Worm (Caenorhabditis elegans) whole organism, L2 larva: ENCODE measurements around the gene C30A5.16.

Experiments used
- C34F6.9 ChIP-seq: fragments of 150-350 bp; optimal IDR thresholded peaks from 2 replicates; lab custom pipeline; 2014; ENCODE audit warnings: missing biosample characterization, missing genetic modification characterization
- F13H6.1 ChIP-seq: sonication (generic microtip); optimal IDR thresholded peaks from 2 replicates; lab custom pipeline; 2016; ENCODE audit warnings: missing genetic modification characterization, missing compliant biosample characterization
- R02D3.7 ChIP-seq: fragments of 150-350 bp; optimal IDR thresholded peaks from 2 replicates; lab custom pipeline; 2014; ENCODE audit warnings: missing biosample characterization, missing genetic modification characterization
- Y55F3AM.14 ChIP-seq: fragments of 200-800 bp; sonication (Bioruptor generic); optimal IDR thresholded peaks from 2 replicates; lab custom pipeline; 2018; ENCODE audit warnings: mild to moderate bottlenecking, missing genetic modification characterization, missing compliant biosample characterization
- alr-1 ChIP-seq: fragments of 150-350 bp; optimal IDR thresholded peaks from 2 replicates; lab custom pipeline; 2014; ENCODE audit warnings: missing biosample characterization, missing genetic modification characterization
- aly-2 ChIP-seq: fragments of 150-350 bp; optimal IDR thresholded peaks from 2 replicates; lab custom pipeline; 2014; ENCODE audit warnings: missing biosample characterization, missing genetic modification characterization
- blmp-1 ChIP-seq: sonication (generic microtip); optimal IDR thresholded peaks from 2 replicates; lab custom pipeline; 2017; ENCODE audit warnings: missing genetic modification characterization, mild to moderate bottlenecking, missing compliant biosample characterization, antibody characterized with exemption, moderate library complexity; ENCODE audit not compliant: insufficient read depth
- ceh-16 ChIP-seq: fragments of 150-350 bp; optimal IDR thresholded peaks from 2 replicates; lab custom pipeline; 2014; ENCODE audit warnings: missing biosample characterization, missing genetic modification characterization
- ceh-82 ChIP-seq: fragments of 150-350 bp; optimal IDR thresholded peaks from 2 replicates; lab custom pipeline; 2014; ENCODE audit warnings: missing biosample characterization, missing genetic modification characterization
- crh-2 ChIP-seq: sonication (generic microtip); optimal IDR thresholded peaks from 2 replicates; lab custom pipeline; 2017; ENCODE audit warnings: missing biosample characterization, missing genetic modification characterization
- dmd-4 ChIP-seq: sonication (generic microtip); optimal IDR thresholded peaks from 2 replicates; lab custom pipeline; 2017; ENCODE audit warnings: missing biosample characterization, missing genetic modification characterization
- elt-1 ChIP-seq: fragments of 150-350 bp; optimal IDR thresholded peaks from 2 replicates; lab custom pipeline; 2014; ENCODE audit warnings: missing biosample characterization, missing genetic modification characterization
- elt-3 ChIP-seq: sonication (generic microtip); optimal IDR thresholded peaks from 2 replicates; lab custom pipeline; 2017; ENCODE audit warnings: missing biosample characterization, missing genetic modification characterization
- fos-1 ChIP-seq: fragments of 150-350 bp; optimal IDR thresholded peaks from 2 replicates; lab custom pipeline; 2014; ENCODE audit warnings: missing biosample characterization, missing genetic modification characterization
- lin-11 ChIP-seq: fragments of 150-350 bp; sonication (generic microtip); optimal IDR thresholded peaks from 2 replicates; lab custom pipeline; 2014; ENCODE audit warnings: missing biosample characterization, missing genetic modification characterization, inconsistent platforms, mixed read lengths
- lin-13 ChIP-seq: fragments of 150-350 bp; optimal IDR thresholded peaks from 2 replicates; lab custom pipeline; 2014; ENCODE audit warnings: missing biosample characterization, missing genetic modification reagents, missing genetic modification characterization
- lin-39 ChIP-seq: fragments of 150-350 bp; optimal IDR thresholded peaks from 2 replicates; lab custom pipeline; 2014; ENCODE audit warnings: missing biosample characterization, missing genetic modification reagents, missing genetic modification characterization
- lsy-2 ChIP-seq, 2 experiments: fragments of 150-350 bp in 1 of 2; sonication (generic microtip) in 1 of 2; optimal IDR thresholded peaks; 2 replicates each; lab custom pipeline; 2014 to 2017; ENCODE audit warnings: missing biosample characterization in 2 of 2, missing genetic modification characterization in 2 of 2
- mab-5 ChIP-seq: fragments of 150-350 bp; optimal IDR thresholded peaks from 2 replicates; lab custom pipeline; 2014; ENCODE audit warnings: missing biosample characterization, missing genetic modification characterization
- mdl-1 ChIP-seq, 2 experiments: fragments of 150-350 bp in 1 of 2; sonication (generic microtip) in 1 of 2; optimal IDR thresholded peaks; 2 replicates each; lab custom pipeline; 2017; ENCODE audit warnings: missing biosample characterization in 2 of 2, missing genetic modification characterization in 2 of 2
- nhr-10 ChIP-seq: sonication (generic microtip); optimal IDR thresholded peaks from 2 replicates; lab custom pipeline; 2017; ENCODE audit warnings: missing biosample characterization, missing genetic modification characterization
- nhr-11 ChIP-seq: fragments of 150-350 bp; optimal IDR thresholded peaks from 2 replicates; lab custom pipeline; 2014; ENCODE audit warnings: missing biosample characterization, missing genetic modification characterization
- nhr-12 ChIP-seq: fragments of 150-350 bp; optimal IDR thresholded peaks from 2 replicates; lab custom pipeline; 2014; ENCODE audit warnings: missing biosample characterization, missing genetic modification characterization
- nhr-129 ChIP-seq: fragments of 150-350 bp; optimal IDR thresholded peaks from 2 replicates; lab custom pipeline; 2014; ENCODE audit warnings: missing biosample characterization, missing genetic modification characterization
- nhr-21 ChIP-seq: fragments of 150-350 bp; optimal IDR thresholded peaks from 2 replicates; lab custom pipeline; 2014; ENCODE audit warnings: missing biosample characterization, missing genetic modification characterization
- nhr-237 ChIP-seq: fragments of 150-350 bp; optimal IDR thresholded peaks from 2 replicates; lab custom pipeline; 2014; ENCODE audit warnings: missing biosample characterization, missing genetic modification characterization
- nhr-77 ChIP-seq: fragments of 150-350 bp; optimal IDR thresholded peaks from 2 replicates; lab custom pipeline; 2014; ENCODE audit warnings: missing biosample characterization, missing genetic modification characterization
- sem-4 ChIP-seq: fragments of 150-350 bp; optimal IDR thresholded peaks from 2 replicates; lab custom pipeline; 2014; ENCODE audit warnings: missing biosample characterization, missing genetic modification reagents, missing genetic modification characterization
- skn-1 ChIP-seq: sonication (generic microtip); optimal IDR thresholded peaks from 2 replicates; lab custom pipeline; 2017; ENCODE audit warnings: missing biosample characterization, missing genetic modification characterization
- sma-3 ChIP-seq: sonication (generic microtip); optimal IDR thresholded peaks from 2 replicates; lab custom pipeline; 2016; ENCODE audit warnings: missing genetic modification reagents, missing genetic modification characterization, missing compliant biosample characterization
- sma-9 ChIP-seq, 2 experiments: fragments of 150-350 bp in 1 of 2; sonication (generic microtip) in 1 of 2; optimal IDR thresholded peaks; 2 replicates each; lab custom pipeline; 2014 to 2016; ENCODE audit warnings: missing genetic modification characterization in 2 of 2, mild to moderate bottlenecking in 1 of 2, missing biosample characterization in 1 of 2, missing compliant biosample characterization in 1 of 2, missing genetic modification reagents in 1 of 2, moderate library complexity in 1 of 2
- snpc-4 ChIP-seq: fragments of 150-350 bp; optimal IDR thresholded peaks from 2 replicates; lab custom pipeline; 2014; ENCODE audit warnings: missing biosample characterization, missing genetic modification characterization
- unc-39 ChIP-seq: fragments of 150-350 bp; optimal IDR thresholded peaks from 2 replicates; lab custom pipeline; 2014; ENCODE audit warnings: missing biosample characterization, missing genetic modification characterization
- unc-55 ChIP-seq: fragments of 150-350 bp; sonication (generic microtip); optimal IDR thresholded peaks from 3 replicates; lab custom pipeline; 2014; ENCODE audit warnings: missing biosample characterization, missing genetic modification reagents, missing genetic modification characterization
- unc-62 ChIP-seq: fragments of 150-350 bp; optimal IDR thresholded peaks from 2 replicates; lab custom pipeline; 2014; ENCODE audit warnings: missing biosample characterization, missing genetic modification reagents, missing genetic modification characterization
- zag-1 ChIP-seq: fragments of 150-350 bp; optimal IDR thresholded peaks from 2 replicates; lab custom pipeline; 2014; ENCODE audit warnings: missing biosample characterization, missing genetic modification characterization
- ztf-1 ChIP-seq: fragments of 200-800 bp; sonication (Bioruptor generic); conservative IDR thresholded peaks from 2 replicates; pipeline ENCODE4 v1.3.6; 2022; ENCODE audit warnings: missing genetic modification characterization, missing compliant biosample characterization
- ztf-11 ChIP-seq: sonication (generic microtip); optimal IDR thresholded peaks from 2 replicates; lab custom pipeline; 2017; ENCODE audit warnings: missing biosample characterization, missing genetic modification characterization
- ztf-4 ChIP-seq: fragments of 150-350 bp; optimal IDR thresholded peaks from 2 replicates; lab custom pipeline; 2014; ENCODE audit warnings: missing biosample characterization, missing genetic modification characterization

The C30A5.16 gene

DNA sequence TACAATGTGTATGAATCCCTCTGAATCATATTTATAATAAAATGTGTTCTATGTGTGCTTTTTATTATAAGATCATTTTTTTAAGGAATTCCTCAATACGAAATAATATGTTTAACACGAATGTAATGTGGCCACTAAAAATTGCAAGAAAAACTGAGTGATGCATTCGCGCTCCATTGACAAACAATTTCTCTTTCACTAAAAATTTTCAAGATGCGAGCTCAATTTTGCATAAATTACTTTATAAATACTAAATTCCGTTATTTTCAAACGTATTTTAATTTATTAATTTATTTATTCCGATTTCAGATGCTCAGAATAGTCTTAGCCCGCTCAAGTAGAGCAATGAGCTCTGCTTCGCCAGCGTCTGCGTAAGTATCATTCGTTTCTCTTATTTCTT is 47.7 kb downstream of the C30A5.16 start, which contains the start of gene mrps-9:
Gene mrps-9 (plus strand): TSS at position 310 of the 400 bp plus-strand sequence.
- TF ChIP-seq elt-3 (tag; lab: Kevin White, UChicago): no peak
- TF ChIP-seq unc-55 (GFP tag; lab: Kevin White, UChicago): peak; percentile 53
- no peak for TF ChIP-seq sem-4 (tag; lab: Kevin White, UChicago)
- no peak for TF ChIP-seq unc-39 (tag; lab: Kevin White, UChicago)
- TF ChIP-seq R02D3.7 (tag; lab: Kevin White, UChicago): no peak
- TF ChIP-seq blmp-1: peak; percentile 29
- no peak for TF ChIP-seq ztf-11 (tag; lab: Kevin White, UChicago)
- TF ChIP-seq ceh-82 (tag; lab: Kevin White, UChicago): no peak
- peak; percentile 8 for TF ChIP-seq crh-2 (tag; lab: Kevin White, UChicago)

DNA sequence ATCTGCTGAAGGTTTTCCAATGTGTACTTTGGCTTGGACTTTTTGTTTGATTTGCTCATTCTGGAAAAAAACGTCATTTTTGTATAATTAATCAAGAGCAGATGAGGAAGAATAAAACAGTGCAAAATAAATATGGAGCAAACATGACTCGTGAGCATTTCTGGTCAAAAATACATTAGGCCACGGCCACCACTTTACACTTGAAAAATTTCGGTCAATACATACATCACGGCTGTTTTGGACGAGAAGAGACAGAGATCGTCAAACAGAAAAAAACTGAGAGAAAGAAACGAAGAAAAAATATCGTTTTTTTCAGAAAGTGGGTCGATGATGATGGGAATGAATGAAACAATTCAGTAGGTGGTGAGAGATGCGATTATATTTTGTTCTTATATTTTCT is 50.3 kb downstream of the C30A5.16 start, which contains the start of the genes F09G8.7 and crn-7:
Gene F09G8.7 (minus strand): TSS at position 60 of the 400 bp plus-strand sequence.
Gene crn-7 (plus strand): TSS at position 236 of the 400 bp plus-strand sequence.
- TF ChIP-seq nhr-77 (tag; lab: Kevin White, UChicago) (no peak), nhr-12 (no peak), sem-4 (tag; lab: Kevin White, UChicago) (no peak), Y55F3AM.14 (no peak), nhr-21 (tag; lab: Kevin White, UChicago) (no peak), C34F6.9 (tag; lab: Kevin White, UChicago) (peak; percentile 64), snpc-4 (tag; lab: Kevin White, UChicago) (no peak), ztf-1 (GFP tag; lab: Robert Waterston, UW) (no peak), R02D3.7 (tag; lab: Kevin White, UChicago) (no peak), aly-2 (tag; lab: Kevin White, UChicago) (no peak), sma-9 (GFP tag; optimal IDR thresholded peaks at IDR 0.05; lab: Kevin White, UChicago) (no peak), sma-9 (tag; optimal IDR thresholded peaks at IDR 0.05; lab: Kevin White, UChicago) (no peak), mab-5 (tag; lab: Kevin White, UChicago) (no peak), lsy-2 (tag; optimal IDR thresholded peaks at IDR 0.05; lab: Kevin White, UChicago) (peak in 1 of 2 experiments; percentile 47), lin-39 (tag; lab: Kevin White, UChicago) (no peak), elt-1 (no peak), lin-13 (GFP tag; lab: Kevin White, UChicago) (no peak), ztf-4 (no peak), unc-55 (GFP tag; lab: Kevin White, UChicago) (peak; percentile 8), crh-2 (tag; lab: Kevin White, UChicago) (no peak), elt-3 (tag; lab: Kevin White, UChicago) (no peak), ceh-16 (tag; lab: Kevin White, UChicago) (no peak), sma-3 (GFP tag; lab: Kevin White, UChicago) (no peak), ztf-11 (tag; lab: Kevin White, UChicago) (no peak), dmd-4 (tag; lab: Kevin White, UChicago) (no peak), nhr-11 (tag; lab: Kevin White, UChicago) (no peak), nhr-10 (tag; lab: Kevin White, UChicago) (no peak), unc-62 (GFP tag; lab: Kevin White, UChicago) (no peak), lin-11 (no peak), mdl-1 (tag; optimal IDR thresholded peaks at IDR 0.05; lab: Kevin White, UChicago) (no peak), alr-1 (tag; lab: Kevin White, UChicago) (no peak), F13H6.1 (tag; lab: Kevin White, UChicago) (no peak), skn-1 (tag; lab: Kevin White, UChicago) (no peak), nhr-129 (tag; lab: Kevin White, UChicago) (peak; percentile 51), blmp-1 (no peak), nhr-237 (tag; lab: Kevin White, UChicago) (no peak), zag-1 (tag; lab: Kevin White, UChicago) (no peak), fos-1 (peak; percentile 20)
- TF ChIP-seq, all 48 proteins: peak for 5
